Worm (Caenorhabditis elegans): Measurements from ENCODE around the gene srab-14.

Gene srab-14

DNA sequence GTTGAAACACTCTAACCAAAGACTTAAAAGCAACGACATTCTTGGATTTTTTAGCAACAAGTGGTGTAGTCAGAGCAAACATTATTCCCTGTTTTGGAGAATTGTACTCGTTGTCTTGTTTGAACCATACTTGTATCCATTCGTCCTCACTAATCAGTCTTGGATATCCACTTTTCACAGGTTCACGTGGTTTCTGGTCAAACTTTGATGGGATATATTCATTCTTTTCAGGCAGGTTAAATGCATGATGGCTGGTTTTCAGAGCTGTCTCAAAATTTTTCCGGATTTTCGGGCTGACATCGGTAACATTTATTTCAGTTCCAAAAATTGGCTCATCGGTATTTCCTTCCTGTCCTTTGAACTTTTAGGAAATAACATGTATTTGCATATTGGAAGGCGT, 22.1 kb upstream of the srab-14 start:
- no peak for TF ChIP-seq unc-62 (GFP tag; optimal IDR thresholded peaks at IDR 0.05)

DNA sequence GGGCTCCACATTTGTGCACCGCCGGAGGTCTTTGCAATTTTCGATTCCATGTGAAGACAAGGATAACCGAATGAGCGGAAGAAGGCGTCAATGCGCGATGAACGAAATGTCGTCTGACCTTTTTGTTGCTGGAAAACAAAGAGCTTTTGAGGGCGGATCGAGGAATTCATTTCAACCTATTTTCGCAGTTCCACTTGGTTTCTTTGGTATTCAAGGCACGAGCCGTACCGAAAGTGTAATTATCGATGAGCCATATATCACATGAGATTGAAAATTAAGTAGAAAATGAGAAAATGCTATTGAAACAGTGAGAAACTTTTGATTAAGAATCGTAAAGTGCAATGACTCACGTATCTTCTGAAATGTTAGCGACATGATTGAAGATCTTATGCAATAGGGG, 19.9 kb upstream of the srab-14 start, which contains the start of gene glb-9:
TSS of gene glb-9 (minus strand) at position 101 of the 400 bp plus-strand sequence.
- no peak for TF ChIP-seq unc-62 (GFP tag; optimal IDR thresholded peaks at IDR 0.05)

DNA sequence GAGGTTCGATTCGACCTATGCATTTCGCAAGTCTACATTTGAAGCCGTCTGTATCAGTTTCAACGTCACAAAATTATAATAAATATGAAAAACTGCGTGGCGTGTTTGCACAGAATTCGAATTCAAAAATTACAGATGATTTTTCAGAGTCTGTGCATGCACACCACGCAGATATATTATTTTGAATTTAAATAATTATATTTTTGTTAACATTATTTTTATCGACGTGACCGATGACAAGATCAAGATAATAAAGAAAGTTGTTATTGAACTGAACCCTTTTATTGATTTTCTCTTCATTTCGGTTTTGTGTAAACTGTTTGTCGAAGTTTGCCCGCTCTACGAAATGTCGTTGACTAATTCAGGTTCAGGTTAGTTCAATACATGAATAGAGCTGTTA, 5.7 kb upstream of the srab-14 start, which contains the start of gene C28F5.1:
TSS of gene C28F5.1 (plus strand) at position 301 of the 400 bp plus-strand sequence.
- TF ChIP-seq unc-62 (GFP tag; optimal IDR thresholded peaks at IDR 0.05): no peak

DNA sequence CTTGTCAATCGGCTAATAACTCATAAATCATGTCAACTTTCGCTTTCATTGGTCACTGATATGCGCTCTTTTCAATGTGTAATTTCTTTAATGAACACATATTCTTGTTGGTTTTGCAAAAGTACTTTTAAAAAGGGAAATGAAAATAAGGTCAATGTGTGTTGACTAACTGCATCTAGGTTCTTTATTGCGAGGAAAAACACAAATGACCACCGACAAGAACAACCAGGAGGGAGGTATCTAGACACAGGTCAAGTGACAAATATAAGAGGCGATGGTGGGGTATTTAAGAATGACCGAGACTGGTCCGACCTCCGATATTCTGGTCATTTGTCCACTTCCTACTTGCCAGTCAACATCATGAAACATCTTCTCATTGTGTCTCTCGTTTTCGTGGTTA, 3.2 kb downstream of the srab-14 start, which contains the start of gene spi-1:
TSS of gene spi-1 (plus strand) at position 178 of the 400 bp plus-strand sequence.
- no peak for TF ChIP-seq unc-62 (GFP tag; optimal IDR thresholded peaks at IDR 0.05)

DNA sequence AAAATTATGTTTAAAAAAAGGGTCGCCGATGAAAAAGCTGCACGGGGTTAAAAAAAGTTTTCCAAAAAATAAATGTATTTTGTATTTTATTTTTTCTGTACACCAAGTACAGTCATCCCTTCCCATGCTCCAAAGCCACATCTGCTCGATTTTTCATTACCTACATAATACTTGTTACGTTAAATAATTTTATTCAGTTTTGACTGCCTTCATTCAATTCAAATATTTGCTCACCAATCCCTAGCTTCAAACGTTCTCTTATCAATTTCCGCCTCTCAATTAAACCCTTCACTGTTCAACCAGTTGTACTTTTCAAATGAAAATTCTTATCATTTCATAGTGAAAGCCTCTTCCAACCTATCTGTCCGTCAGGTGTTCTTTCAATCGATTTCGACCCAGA, 5.1 kb downstream of the srab-14 start, which contains the start of gene R10H1.1:
TSS of gene R10H1.1 (plus strand) at position 301 of the 400 bp plus-strand sequence.
- TF ChIP-seq unc-62 (GFP tag; optimal IDR thresholded peaks at IDR 0.05): no peak

DNA sequence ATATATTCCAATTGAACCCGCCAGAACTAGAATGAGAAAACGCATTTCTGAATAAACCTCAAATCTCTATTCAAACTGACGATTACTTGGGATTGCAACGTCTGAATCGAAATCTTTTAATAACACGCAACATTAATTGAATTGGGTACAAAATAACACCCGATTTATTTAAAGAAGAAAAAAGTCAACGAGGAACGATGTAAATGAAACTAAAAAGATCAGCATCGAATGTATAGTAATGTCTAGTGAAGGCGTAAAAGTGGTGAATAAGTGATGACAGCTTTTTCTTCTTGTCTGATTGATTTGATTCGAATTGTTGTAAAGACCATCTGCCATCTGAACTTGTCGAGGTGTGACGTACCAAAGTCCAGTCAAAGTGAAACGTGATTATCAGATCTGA, 5.7 kb downstream of the srab-14 start, which contains the start of gene nas-23:
TSS of gene nas-23 (minus strand) at position 101 of the 400 bp plus-strand sequence.
- no peak for TF ChIP-seq unc-62 (GFP tag; optimal IDR thresholded peaks at IDR 0.05)

DNA sequence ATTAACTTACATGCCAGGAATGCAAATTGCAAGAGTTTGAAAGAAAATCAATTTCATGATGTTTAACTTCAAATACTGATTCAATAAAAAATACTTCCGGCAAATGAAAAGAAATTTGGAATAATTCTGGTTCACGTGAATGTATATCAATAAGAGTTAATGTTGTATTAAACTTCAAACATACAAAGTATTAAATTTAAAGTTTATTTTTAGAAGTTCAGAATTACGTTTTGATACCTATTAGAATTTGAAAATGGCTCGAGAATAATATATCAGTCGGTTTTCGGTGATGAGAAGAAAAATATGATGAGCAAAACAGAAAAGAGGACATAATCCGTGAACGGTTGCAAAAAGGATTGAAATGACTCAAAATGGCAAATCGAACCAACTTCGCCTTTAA, 9.7 kb downstream of the srab-14 start, which contains the start of gene D1022.9:
TSS of gene D1022.9 (minus strand) at position 101 of the 400 bp plus-strand sequence.
- no peak for TF ChIP-seq unc-62 (GFP tag; optimal IDR thresholded peaks at IDR 0.05)

DNA sequence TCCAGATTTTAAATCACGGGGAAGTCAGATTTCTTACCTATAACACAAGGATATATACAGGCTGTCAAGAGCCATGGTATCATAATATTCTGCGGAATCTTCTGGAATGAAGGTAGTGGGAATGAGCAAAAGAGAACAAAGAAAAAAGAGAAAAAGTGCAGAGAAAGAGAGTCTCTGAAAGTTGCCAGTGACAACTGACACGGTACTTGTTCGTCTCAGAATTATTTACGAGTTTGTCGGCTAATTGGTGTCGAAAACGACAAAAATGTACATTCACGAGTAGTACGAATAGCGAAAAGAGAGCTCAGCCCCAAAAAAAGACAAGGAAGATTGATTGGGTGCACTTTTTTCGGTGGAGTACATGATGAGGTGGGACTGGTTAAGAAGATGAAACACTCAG, 16.3 kb downstream of the srab-14 start, which contains the start of gene cah-2:
TSS of gene cah-2 (minus strand) at position 101 of the 400 bp plus-strand sequence.
- no peak for TF ChIP-seq unc-62 (GFP tag; optimal IDR thresholded peaks at IDR 0.05)

DNA sequence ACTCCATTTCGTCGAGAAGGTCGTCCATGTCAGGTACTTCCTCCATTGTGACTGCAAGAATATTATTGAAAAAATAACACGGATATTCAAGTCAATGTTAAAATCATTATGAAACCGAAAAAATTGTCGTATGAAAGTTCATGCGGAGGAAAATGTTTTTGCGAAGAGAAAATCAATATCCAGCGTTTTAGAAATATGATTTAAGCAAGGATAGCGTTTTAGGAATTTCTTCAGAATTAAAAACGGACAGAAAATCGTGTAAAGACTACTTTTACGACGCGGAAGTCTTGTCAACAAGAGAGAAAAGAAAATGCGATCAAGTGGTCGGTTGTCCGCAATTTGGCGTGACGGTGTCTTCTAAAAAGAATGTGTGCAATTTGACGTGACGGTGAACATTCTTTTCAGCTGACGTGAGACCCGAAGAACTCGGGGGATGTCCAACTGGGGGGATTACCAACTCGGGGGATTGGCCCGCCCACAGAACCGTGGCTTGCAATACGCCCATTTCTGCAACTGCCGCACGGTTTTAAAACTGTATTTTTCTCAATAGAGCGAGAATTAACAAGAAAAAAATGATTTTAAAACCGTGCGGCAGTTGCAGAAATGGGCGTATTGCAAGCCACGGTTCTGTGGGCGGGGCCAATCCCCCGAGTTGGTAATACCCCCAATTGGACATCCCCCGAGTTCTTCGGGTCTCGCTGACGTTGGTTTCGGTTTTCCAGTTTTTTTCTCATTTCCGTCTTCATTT, 20.6 kb downstream of the srab-14 start, which contains the start of the genes aka-1 and ubc-6:
TSS of gene aka-1 (minus strand) at position 51 of the 748 bp plus-strand sequence.
TSS of gene ubc-6 (plus strand) at position 701 of the 748 bp plus-strand sequence.
- TF ChIP-seq unc-62 (GFP tag; optimal IDR thresholded peaks at IDR 0.05): no peak

DNA sequence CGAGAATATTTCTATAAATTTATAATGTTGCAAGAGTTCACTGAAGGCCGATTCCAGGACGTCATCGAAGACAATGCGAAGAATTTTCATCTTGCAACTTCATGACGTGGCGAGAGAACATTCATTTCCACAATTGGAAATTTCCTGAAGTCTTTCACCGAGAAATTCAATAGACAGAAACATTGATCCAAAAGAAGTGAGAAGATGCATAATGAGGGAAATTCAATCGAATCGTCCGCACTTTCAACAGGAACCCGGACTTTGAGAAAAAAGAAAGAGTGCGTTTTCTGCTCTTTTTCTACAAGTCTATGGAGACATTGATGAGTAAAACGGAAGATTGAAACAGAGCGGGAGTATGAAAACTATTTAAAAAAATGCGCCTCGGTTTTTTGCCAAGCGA, 30.0 kb downstream of the srab-14 start:
- no peak for TF ChIP-seq unc-62 (GFP tag; optimal IDR thresholded peaks at IDR 0.05)

DNA sequence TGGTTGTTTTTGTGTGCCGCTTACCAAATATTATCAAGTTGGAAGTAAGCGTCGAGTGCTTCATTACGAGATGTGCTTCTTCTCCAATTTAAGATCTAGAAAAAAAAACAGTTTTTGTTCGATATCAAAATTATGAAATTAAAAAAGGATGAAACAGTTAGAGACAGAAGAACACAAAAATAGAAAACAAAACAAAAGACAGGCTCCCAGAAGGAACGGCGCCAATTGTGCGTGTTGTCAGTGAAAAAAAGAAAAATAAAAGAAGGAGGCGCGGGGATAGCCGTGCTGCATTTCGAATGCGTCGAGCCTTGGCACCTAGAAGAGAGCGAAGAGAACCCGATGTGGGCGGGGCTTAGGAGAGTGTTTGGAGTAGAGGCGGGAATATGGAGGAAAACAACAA, 33.8 kb downstream of the srab-14 start, which contains the start of gene sro-1:
TSS of gene sro-1 (minus strand) at position 101 of the 400 bp plus-strand sequence.
- TF ChIP-seq unc-62 (GFP tag; optimal IDR thresholded peaks at IDR 0.05): no peak

DNA sequence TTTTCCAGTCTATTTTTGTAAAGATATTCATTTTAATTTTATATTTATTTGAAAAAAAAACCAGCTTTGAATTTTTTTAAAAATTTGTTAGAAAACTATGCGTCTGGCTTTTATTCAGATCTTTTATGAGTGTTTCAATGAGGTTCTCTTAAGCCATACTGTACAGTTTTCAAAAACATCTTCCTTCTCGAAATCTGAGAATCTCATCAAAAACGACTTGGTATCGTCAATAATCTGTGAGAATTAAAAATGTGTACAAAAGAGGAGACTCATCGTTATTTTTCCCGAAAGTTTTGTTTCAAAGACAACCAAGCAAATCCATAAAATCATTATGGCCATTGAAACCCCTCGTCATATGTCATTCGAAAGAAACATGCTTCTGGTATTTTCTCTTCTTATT, 40.1 kb downstream of the srab-14 start, which contains the start of gene D1022.2:
TSS of gene D1022.2 (plus strand) at position 301 of the 400 bp plus-strand sequence.
- no peak for TF ChIP-seq unc-62 (GFP tag; optimal IDR thresholded peaks at IDR 0.05)

DNA sequence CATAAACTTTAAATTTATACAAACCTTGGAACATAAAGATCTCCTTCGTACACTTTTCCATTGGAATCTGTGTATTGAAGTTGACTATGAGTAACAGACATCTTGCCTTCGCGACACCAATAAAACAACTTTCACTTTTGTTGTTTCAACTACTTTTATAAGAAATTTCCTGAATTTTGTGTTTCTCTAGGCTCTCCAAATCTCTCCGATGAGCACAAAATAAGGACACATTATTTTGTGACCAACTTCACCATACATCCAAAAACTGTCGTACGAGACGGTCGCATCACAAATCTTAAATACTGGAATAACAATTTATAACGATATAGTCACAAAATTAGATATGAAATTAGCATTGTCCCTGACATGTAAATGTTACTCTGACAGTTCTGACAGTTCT, 40.6 kb downstream of the srab-14 start, which contains the start of gene D1022.5:
TSS of gene D1022.5 (minus strand) at position 101 of the 400 bp plus-strand sequence.
- TF ChIP-seq unc-62 (GFP tag; optimal IDR thresholded peaks at IDR 0.05): no peak

DNA sequence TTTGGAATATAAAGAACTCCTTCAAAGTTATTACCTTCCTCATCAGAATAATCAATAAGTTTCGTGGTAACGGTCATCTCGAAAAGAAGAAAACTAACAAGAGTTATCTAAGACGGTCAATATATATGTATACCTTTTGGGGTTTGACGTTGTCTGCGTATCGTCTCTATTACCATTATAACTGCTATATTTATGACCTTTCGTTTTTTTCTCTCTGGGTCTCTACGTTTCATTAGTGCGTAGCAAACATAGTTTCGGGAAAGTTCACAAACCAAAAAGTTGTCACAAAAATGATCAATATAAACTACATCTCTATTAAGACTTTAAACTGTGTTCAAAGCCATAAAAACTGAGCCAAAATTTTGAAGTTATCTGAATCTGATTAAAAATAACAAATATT, 42.1 kb downstream of the srab-14 start, which contains the start of gene D1022.4:
TSS of gene D1022.4 (minus strand) at position 83 of the 400 bp plus-strand sequence.
- no peak for TF ChIP-seq unc-62 (GFP tag; optimal IDR thresholded peaks at IDR 0.05)

DNA sequence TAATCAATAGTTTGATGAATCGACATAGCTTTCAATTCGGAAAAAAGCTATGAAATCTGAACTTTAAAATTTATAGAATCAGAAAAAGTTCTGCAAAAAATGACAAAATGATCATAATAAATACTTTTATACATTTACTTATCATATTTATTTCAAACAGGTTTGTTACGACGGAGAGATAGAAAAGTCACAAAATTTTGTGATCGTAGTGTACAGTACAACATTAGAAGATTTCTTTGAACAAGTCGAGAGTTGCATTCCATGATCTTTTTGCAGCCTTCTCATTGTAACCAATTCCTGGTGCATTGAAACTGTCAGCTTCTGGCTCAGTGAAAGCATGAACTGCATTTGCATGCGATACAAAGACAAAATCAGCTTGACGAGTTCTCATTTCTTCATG, 43.1 kb downstream of the srab-14 start, which contains the start of gene D1022.3:
TSS of gene D1022.3 (minus strand) at position 101 of the 400 bp plus-strand sequence.
- no peak for TF ChIP-seq unc-62 (GFP tag; optimal IDR thresholded peaks at IDR 0.05)
